Worm (Caenorhabditis elegans) whole organism, L3 larva: ENCODE measurements around the gene pgph-1.

Experiments used
- elt-1 ChIP-seq: fragments of 150-350 bp; optimal IDR thresholded peaks from 2 replicates; lab custom pipeline; 2014; ENCODE audit warnings: missing biosample characterization, missing genetic modification characterization
- fkh-10 ChIP-seq: sonication (generic microtip); optimal IDR thresholded peaks from 2 replicates; lab custom pipeline; 2017; ENCODE audit warnings: missing biosample characterization, missing genetic modification reagents, missing genetic modification characterization
- jun-1 ChIP-seq: fragments of 150-350 bp; optimal IDR thresholded peaks from 2 replicates; lab custom pipeline; 2014; ENCODE audit warnings: missing biosample characterization, missing genetic modification reagents, missing genetic modification characterization
- pqm-1 ChIP-seq: fragments of 150-350 bp; optimal IDR thresholded peaks from 2 replicates; lab custom pipeline; 2017; ENCODE audit warnings: missing biosample characterization, missing genetic modification characterization, inconsistent platforms
- tbx-2 ChIP-seq: sonication (generic microtip); optimal IDR thresholded peaks from 2 replicates; lab custom pipeline; 2016; ENCODE audit warnings: mild to moderate bottlenecking, missing genetic modification characterization, missing compliant biosample characterization

ce11 chrV:5790497-5791280, 37.4 kb upstream of the pgph-1 start, which contains the start of the genes nhr-142 and F44E7.9:
- TF ChIP-seq fkh-10 (GFP tag; lab: Kevin White, UChicago) (peak; percentile 6), pqm-1 (tag; lab: Kevin White, UChicago) (peak; percentile 62), elt-1 (tag; lab: Kevin White, UChicago) (no peak), tbx-2 (tag; lab: Kevin White, UChicago) (peak; percentile 71), jun-1 (peak; percentile 35)
